Worm (Caenorhabditis elegans): ENCODE results near the gene B0035.13.

B0035.13 gene

ce11 chrIV:11284102-11284531, 22.4 kb downstream of the B0035.13 start (continued):
- no peak for TF ChIP-seq F55B11.4 (tag; optimal IDR thresholded peaks at IDR 0.05; ENCODE audit: borderline replicate concordance, insufficient read depth)
- 0 out of 2 replicates have a peak, but pooled peaks have one; percentile 27 for TF ChIP-seq cebp-1 (GFP tag; IDR thresholded peaks at IDR 0.05)
- TF ChIP-seq cebp-1 (tag; optimal IDR thresholded peaks at IDR 0.05), result no peak
- TF ChIP-seq dox-1 (GFP tag; IDR thresholded peaks at IDR 0.05), result no peak; the same call in 1 of the 2 replicates
- no peak for TF ChIP-seq ztf-26 (tag; optimal IDR thresholded peaks at IDR 0.05)
- no peak for TF ChIP-seq somi-1 (GFP tag; optimal IDR thresholded peaks at IDR 0.05)
- peak; percentile 52 for TF ChIP-seq ets-4 (GFP tag; optimal IDR thresholded peaks at IDR 0.05)
- TF ChIP-seq nhr-80 (tag; optimal IDR thresholded peaks at IDR 0.05), result peak; percentile 98
- no peak for TF ChIP-seq zfh-2 (GFP tag; conservative IDR thresholded peaks at IDR 0.05)

- TF ChIP-seq F37B4.10 (GFP tag; IDR thresholded peaks at IDR 0.05), result no peak
- TF ChIP-seq cebp-2 (GFP tag; IDR thresholded peaks at IDR 0.05), result no peak
- TF ChIP-seq repo-1 (tag; optimal IDR thresholded peaks at IDR 0.05), result no peak
- no peak for TF ChIP-seq F49E8.2 (tag; optimal IDR thresholded peaks at IDR 0.05; ENCODE audit: insufficient read depth)
- no peak for TF ChIP-seq lsy-27 (tag; optimal IDR thresholded peaks at IDR 0.05; ENCODE audit: borderline replicate concordance, insufficient read depth)
- no peak for TF ChIP-seq B0035.1 (tag; optimal IDR thresholded peaks at IDR 0.05)
- no peak for TF ChIP-seq ztf-25 (GFP tag; IDR thresholded peaks at IDR 0.05)
- no peak for TF ChIP-seq F23B12.7 (tag; optimal IDR thresholded peaks at IDR 0.05; ENCODE audit: insufficient read depth)
Measured at ce11 chrIV:11276026-11276425, 30.5 kb downstream of the B0035.13 start.

ce11 chrIV:11273151-11273550, 33.4 kb downstream of the B0035.13 start, which contains the start of gene gtl-2:
gtl-2 (plus strand) TSS chrIV:11273451.
- TF ChIP-seq K11D2.4 (GFP tag; IDR thresholded peaks at IDR 0.05), result no peak

ce11 chrIV:11271262-11271661, 35.3 kb downstream of the B0035.13 start, which contains the start of gene nhr-7:
nhr-7 (minus strand) TSS chrIV:11271362.
- TF ChIP-seq attf-6 (GFP tag; IDR thresholded peaks at IDR 0.05) (no peak), lsy-27 (tag; optimal IDR thresholded peaks at IDR 0.05; ENCODE audit: borderline replicate concordance, insufficient read depth) (no peak), atf-7 (tag; optimal IDR thresholded peaks at IDR 0.05) (no peak)

- TF ChIP-seq Y67H2A.10 (GFP tag; conservative IDR thresholded peaks at IDR 0.05) (no peak), nhr-120 (GFP tag; IDR thresholded peaks at IDR 0.05) (no peak), ceh-40 (GFP tag; IDR thresholded peaks at IDR 0.05) (no peak), snpc-3.4 (tag; optimal IDR thresholded peaks at IDR 0.05) (no peak), F52B5.7 (tag; optimal IDR thresholded peaks at IDR 0.05) (no peak), attf-3 (GFP tag; conservative IDR thresholded peaks at IDR 0.05) (no peak), lin-35 (GFP tag; optimal IDR thresholded peaks at IDR 0.05) (no peak), F33H1.4 (GFP tag; IDR thresholded peaks at IDR 0.05) (no peak)
Measured at ce11 chrIV:11269483-11269882, 37.0 kb downstream of the B0035.13 start.

- TF ChIP-seq egl-44 (GFP tag; IDR thresholded peaks at IDR 0.05) (no peak), ets-4 (GFP tag; optimal IDR thresholded peaks at IDR 0.05) (no peak), atf-7 (tag; optimal IDR thresholded peaks at IDR 0.05) (no peak), Y56A3A.18 (GFP tag; IDR thresholded peaks at IDR 0.05) (no peak), Y53G8AR.9 (GFP tag; conservative IDR thresholded peaks at IDR 0.05) (no peak)
Measured at ce11 chrIV:11266090-11266489, 40.4 kb downstream of the B0035.13 start, which contains the start of gene col-127. col-127 (minus strand) TSS chrIV:11266190.
